Fruit fly (Drosophila melanogaster) whole organism, embryonic: ENCODE data around the gene Doc1.
A peak's percentile ranks its signal among the peaks of the same experiment; 100 is the strongest.

Experiments used
- Asciz ChIP-seq: fragments of 200-800 bp; sonication (Bioruptor generic); optimal IDR thresholded peaks from 2 replicates; lab custom pipeline; 2017; ENCODE audit warnings: missing biosample characterization, mild to moderate bottlenecking, missing genetic modification characterization, missing genetic modification reagents
- Atf3 ChIP-seq: fragments of 200-800 bp; sonication (Bioruptor generic); optimal IDR thresholded peaks from 3 replicates; lab custom pipeline; 2016; ENCODE audit warnings: missing biosample characterization, missing genetic modification characterization
- B-H2 ChIP-seq: fragments of 200-800 bp; sonication (Bioruptor generic); optimal IDR thresholded peaks from 2 replicates; lab custom pipeline; 2018; ENCODE audit warnings: missing biosample characterization, mild to moderate bottlenecking, missing genetic modification characterization
- BEAF-32 ChIP-seq: fragments of 200-800 bp; sonication (Bioruptor generic); optimal IDR thresholded peaks from 3 replicates; lab custom pipeline; 2017; ENCODE audit warnings: missing biosample characterization, missing genetic modification characterization, mild to moderate bottlenecking, moderate library complexity, missing genetic modification reagents
- Bdp1 ChIP-seq: fragments of 200-800 bp; sonication (Bioruptor generic); optimal IDR thresholded peaks from 3 replicates; lab custom pipeline; 2016; ENCODE audit warnings: missing biosample characterization, missing genetic modification characterization
- Bgb ChIP-seq: fragments of 200-800 bp; sonication (Bioruptor generic); IDR thresholded peaks from 2 replicates; pipeline ENCODE4 v1.3.6; 2022; ENCODE audit warnings: missing biosample characterization, missing genetic modification characterization; ENCODE audit not compliant: partially characterized antibody
- Bteb2 ChIP-seq: fragments of 200-800 bp; sonication (Bioruptor generic); optimal IDR thresholded peaks from 2 replicates; lab custom pipeline; 2016; ENCODE audit warnings: missing biosample characterization, missing genetic modification characterization
- C15 ChIP-seq: fragments of 200-800 bp; sonication (Bioruptor generic); IDR thresholded peaks from 3 replicates; pipeline ENCODE4 v1.3.6; 2022; ENCODE audit warnings: missing biosample characterization, missing genetic modification characterization
- CG10431 ChIP-seq: fragments of 200-800 bp; sonication (Bioruptor generic); optimal IDR thresholded peaks from 3 replicates; lab custom pipeline; 2018; ENCODE audit warnings: missing biosample characterization, mild to moderate bottlenecking, missing genetic modification characterization
- CG12659 ChIP-seq: fragments of 200-800 bp; sonication (Bioruptor generic); optimal IDR thresholded peaks from 3 replicates; lab custom pipeline; 2017; ENCODE audit warnings: mild to moderate bottlenecking, missing biosample characterization, missing genetic modification reagents, missing genetic modification characterization
- CG14667 ChIP-seq: fragments of 200-800 bp; sonication (Bioruptor generic); IDR thresholded peaks from 2 replicates; pipeline ENCODE4 v1.3.6; 2022; ENCODE audit warnings: missing biosample characterization, missing genetic modification characterization
- CG16815 ChIP-seq: fragments of 200-800 bp; sonication (Bioruptor generic); optimal IDR thresholded peaks from 3 replicates; lab custom pipeline; 2017; ENCODE audit warnings: missing biosample characterization, mild to moderate bottlenecking, missing genetic modification characterization
- CG17328 ChIP-seq: fragments of 200-800 bp; sonication (Bioruptor generic); IDR thresholded peaks from 2 replicates; pipeline ENCODE4 v1.3.6; 2022; ENCODE audit warnings: missing biosample characterization, missing genetic modification characterization
- CG2120 ChIP-seq: fragments of 200-800 bp; sonication (Bioruptor generic); optimal IDR thresholded peaks from 3 replicates; lab custom pipeline; 2016; ENCODE audit warnings: missing biosample characterization, missing genetic modification characterization
- CG3726 ChIP-seq: fragments of 200-800 bp; sonication (Bioruptor generic); IDR thresholded peaks from 3 replicates; pipeline ENCODE4, ENCODE4 v1.3.6; 2022; ENCODE audit warnings: missing biosample characterization, missing genetic modification characterization
- CG3847 ChIP-seq: fragments of 200-800 bp; sonication (Bioruptor generic); IDR thresholded peaks from 2 replicates; pipeline ENCODE4 v1.3.6; 2022; ENCODE audit warnings: missing biosample characterization, missing genetic modification characterization
- CG4328 ChIP-seq: fragments of 200-800 bp; sonication (Bioruptor generic); optimal IDR thresholded peaks from 3 replicates; lab custom pipeline; 2017; ENCODE audit warnings: missing biosample characterization, missing genetic modification reagents, missing genetic modification characterization
- CG43689 ChIP-seq: fragments of 200-800 bp; sonication (Bioruptor generic); IDR thresholded peaks from 2 replicates; pipeline ENCODE4 v1.3.6; 2022; ENCODE audit warnings: missing biosample characterization, missing genetic modification characterization
- CG6683 ChIP-seq: fragments of 200-800 bp; sonication (Bioruptor generic); optimal IDR thresholded peaks from 2 replicates; lab custom pipeline; 2017; ENCODE audit warnings: missing biosample characterization, mild to moderate bottlenecking, missing genetic modification characterization, missing genetic modification reagents
- CG6813 ChIP-seq: fragments of 200-800 bp; sonication (Bioruptor generic); optimal IDR thresholded peaks from 2 replicates; lab custom pipeline; 2017; ENCODE audit warnings: missing biosample characterization, missing genetic modification characterization, mild to moderate bottlenecking, moderate library complexity, missing genetic modification reagents
- CG7556 ChIP-seq: fragments of 200-800 bp; sonication (Bioruptor generic); optimal IDR thresholded peaks from 2 replicates; lab custom pipeline; 2017; ENCODE audit warnings: missing biosample characterization, mild to moderate bottlenecking, missing genetic modification characterization
- CG8290 ChIP-seq, 3 experiments: fragments of 200-800 bp; sonication (Bioruptor generic); optimal IDR thresholded peaks; 2 replicates each; lab custom pipeline; 2016 to 2019; ENCODE audit warnings: missing biosample characterization in 3 of 3, missing genetic modification characterization in 3 of 3, mild to moderate bottlenecking in 2 of 3, moderate library complexity in 1 of 3
- CG8765 ChIP-seq: fragments of 200-800 bp; sonication (Bioruptor generic); IDR thresholded peaks from 2 replicates; pipeline ENCODE4 v1.3.6; 2022; ENCODE audit warnings: missing biosample characterization, missing genetic modification characterization
- E2f1 ChIP-seq: fragments of 200-800 bp; sonication (Bioruptor generic); IDR thresholded peaks from 2 replicates; pipeline ENCODE4 v1.3.6; 2022; ENCODE audit warnings: missing biosample characterization, missing genetic modification characterization
- H15 ChIP-seq: fragments of 200-800 bp; sonication (Bioruptor generic); IDR thresholded peaks from 3 replicates; pipeline ENCODE4 v1.3.6; 2022; ENCODE audit warnings: missing biosample characterization, missing genetic modification characterization
- HHEX ChIP-seq: fragments of 200-800 bp; sonication (Bioruptor generic); optimal IDR thresholded peaks from 3 replicates; lab custom pipeline; 2017; ENCODE audit warnings: missing biosample characterization, mild to moderate bottlenecking, missing genetic modification characterization, missing genetic modification reagents
- HLH4C ChIP-seq: fragments of 200-800 bp; sonication (Bioruptor generic); IDR thresholded peaks from 3 replicates; pipeline ENCODE4 v1.3.6; 2022; ENCODE audit warnings: missing biosample characterization, missing genetic modification characterization; ENCODE audit not compliant: partially characterized antibody
- HLH54F ChIP-seq: fragments of 200-800 bp; sonication (Bioruptor generic); optimal IDR thresholded peaks from 3 replicates; lab custom pipeline; 2016; ENCODE audit warnings: missing biosample characterization, missing genetic modification characterization
- HmgD ChIP-seq: fragments of 200-800 bp; sonication (Bioruptor generic); optimal IDR thresholded peaks from 3 replicates; lab custom pipeline; 2016; ENCODE audit warnings: missing biosample characterization, missing genetic modification characterization
- Ravus ChIP-seq: fragments of 200-800 bp; sonication (Bioruptor generic); IDR thresholded peaks from 2 replicates; pipeline ENCODE4 v1.3.6; 2022; ENCODE audit warnings: missing biosample characterization, missing genetic modification characterization
- Side ChIP-seq: fragments of 200-800 bp; sonication (Bioruptor generic); optimal IDR thresholded peaks from 2 replicates; lab custom pipeline; 2016; ENCODE audit warnings: missing biosample characterization, missing genetic modification characterization
- Xbp1 ChIP-seq: fragments of 200-800 bp; sonication (Bioruptor generic); optimal IDR thresholded peaks from 3 replicates; lab custom pipeline; 2016; ENCODE audit warnings: missing biosample characterization, mild to moderate bottlenecking, missing genetic modification characterization
- ac ChIP-seq: fragments of 200-800 bp; sonication (Bioruptor generic); optimal IDR thresholded peaks from 3 replicates; lab custom pipeline; 2017; ENCODE audit warnings: missing biosample characterization, mild to moderate bottlenecking, missing genetic modification characterization
- cwo ChIP-seq: fragments of 200-800 bp; sonication (Bioruptor generic); optimal IDR thresholded peaks from 3 replicates; lab custom pipeline; 2017; ENCODE audit warnings: missing biosample characterization, missing genetic modification characterization, mild to moderate bottlenecking, moderate library complexity, missing genetic modification reagents
- dimm ChIP-seq: fragments of 200-800 bp; sonication (Bioruptor generic); IDR thresholded peaks from 2 replicates; pipeline ENCODE4 v1.3.6; 2022; ENCODE audit warnings: missing biosample characterization, missing genetic modification characterization
- klu ChIP-seq: fragments of 200-800 bp; sonication (Bioruptor generic); IDR thresholded peaks from 2 replicates; pipeline ENCODE4 v1.3.6; 2022; ENCODE audit warnings: missing biosample characterization, missing genetic modification characterization
- knrl ChIP-seq: fragments of 200-800 bp; sonication (Bioruptor generic); IDR thresholded peaks from 3 replicates; pipeline ENCODE4 v1.3.6; 2022; ENCODE audit warnings: missing biosample characterization, missing genetic modification characterization; ENCODE audit not compliant: partially characterized antibody
- lov ChIP-seq, 2 experiments: fragments of 200-800 bp in 1 of 2; fragments of >200 bp in 1 of 2; sonication (Bioruptor generic) in 1 of 2; IDR thresholded peaks in 1 of 2; optimal IDR thresholded peaks in 1 of 2; 2 replicates in 1 of 2; 3 replicates in 1 of 2; pipeline versions ENCODE4 v1.3.6 to Lab custom; 2017 to 2022; ENCODE audit warnings: missing biosample characterization in 1 of 2, missing genetic modification characterization in 1 of 2
- mam ChIP-seq: fragments of 200-800 bp; sonication (Bioruptor generic); optimal IDR thresholded peaks from 3 replicates; lab custom pipeline; 2016; ENCODE audit warnings: missing biosample characterization, missing genetic modification characterization
- nau ChIP-seq: fragments of 200-800 bp; sonication (Bioruptor generic); optimal IDR thresholded peaks from 3 replicates; lab custom pipeline; 2017; ENCODE audit warnings: missing biosample characterization, mild to moderate bottlenecking, missing genetic modification characterization, missing genetic modification reagents
- pan ChIP-seq, 4 experiments: fragments of >200 bp in 3 of 4; fragments of 200-800 bp in 1 of 4; sonication (Bioruptor generic) in 1 of 4; optimal IDR thresholded peaks in 3 of 4; IDR thresholded peaks in 1 of 4; 2 replicates each; pipeline versions ENCODE4 v1.3.6 to Lab custom; 2017 to 2022; ENCODE audit warnings: missing biosample characterization in 2 of 4, missing genetic modification characterization in 2 of 4, mixed read lengths in 1 of 4
- pb ChIP-seq: fragments of 200-800 bp; sonication (Bioruptor generic); optimal IDR thresholded peaks from 3 replicates; lab custom pipeline; 2016; ENCODE audit warnings: missing biosample characterization, missing genetic modification characterization
- pita ChIP-seq: fragments of 200-800 bp; sonication (Bioruptor generic); optimal IDR thresholded peaks from 2 replicates; lab custom pipeline; 2017; ENCODE audit warnings: missing biosample characterization, mild to moderate bottlenecking, missing genetic modification characterization
- pzg ChIP-seq: fragments of 200-800 bp; sonication (Bioruptor generic); optimal IDR thresholded peaks from 3 replicates; lab custom pipeline; 2018; ENCODE audit warnings: missing biosample characterization, mild to moderate bottlenecking, missing genetic modification characterization, moderate library complexity
- salm ChIP-seq: fragments of 200-800 bp; sonication (Bioruptor generic); optimal IDR thresholded peaks from 2 replicates; lab custom pipeline; 2018; ENCODE audit warnings: missing biosample characterization, mild to moderate bottlenecking, missing genetic modification characterization
- schlank ChIP-seq: fragments of 200-800 bp; sonication (Bioruptor generic); optimal IDR thresholded peaks from 2 replicates; lab custom pipeline; 2018; ENCODE audit warnings: missing biosample characterization, mild to moderate bottlenecking, missing genetic modification characterization
- sr ChIP-seq: fragments of 200-800 bp; sonication (Bioruptor generic); IDR thresholded peaks from 3 replicates; pipeline ENCODE4 v1.3.6; 2022; ENCODE audit warnings: missing biosample characterization, missing genetic modification characterization
- vvl ChIP-seq: fragments of 200-800 bp; sonication (Bioruptor generic); IDR thresholded peaks from 2 replicates; pipeline ENCODE4 v1.3.6; 2022; ENCODE audit warnings: missing biosample characterization, missing genetic modification characterization

Gene Doc1

DNA sequence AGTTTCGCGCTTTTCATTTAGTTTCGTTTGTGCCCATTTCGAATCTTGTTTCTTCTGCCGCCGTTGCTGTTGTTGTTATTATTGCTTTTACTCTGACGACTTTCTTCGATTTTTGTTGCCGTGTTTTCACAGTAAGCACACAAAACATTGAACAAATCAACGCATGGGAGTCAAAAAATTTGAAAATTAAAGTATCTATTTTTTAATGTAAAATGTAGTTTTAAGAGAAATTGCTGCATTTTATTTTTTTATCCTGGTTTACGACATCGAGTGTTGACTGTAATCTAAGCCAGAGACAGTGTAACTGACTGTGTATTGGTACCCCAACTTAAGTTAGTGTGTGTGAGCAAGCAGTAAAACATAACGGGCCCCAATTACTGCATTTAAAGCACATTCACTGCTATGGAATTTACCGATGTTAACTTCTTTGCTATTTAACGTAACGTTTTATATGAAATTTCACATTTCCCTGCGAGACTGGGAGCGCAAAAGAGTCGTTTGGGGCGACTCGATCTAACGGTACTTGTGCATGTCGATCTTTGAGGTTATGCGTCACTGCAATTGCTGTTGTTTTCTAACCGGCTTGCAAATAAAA, 44.9 kb upstream of the Doc1 start (continued):
- no peak for TF ChIP-seq sr (GFP tag; lab: Robert Waterston, UW)
- TF ChIP-seq dimm = peak; percentile 51; the same call in 1 of the 2 replicates
- TF ChIP-seq CG14667 (GFP tag; lab: Robert Waterston, UW) = peak; percentile 61
- no peak for TF ChIP-seq pzg (GFP tag; lab: Kevin White, UChicago)
- peak; percentile 82 for TF ChIP-seq CG17328 (GFP tag; lab: Robert Waterston, UW)
- TF ChIP-seq nau (GFP tag; lab: Kevin White, UChicago) = no peak
- peak; percentile 46 for TF ChIP-seq CG3847 (GFP tag; lab: Robert Waterston, UW)
- TF ChIP-seq pita = no peak
- no peak for TF ChIP-seq schlank
- TF ChIP-seq CG6683 (GFP tag; lab: Kevin White, UChicago) = no peak
- peak; percentile 26 for TF ChIP-seq CG12659
- TF ChIP-seq Asciz (GFP tag; lab: Kevin White, UChicago) = peak; percentile 61
- peak; percentile 72 for TF ChIP-seq CG2120 (GFP tag; lab: Kevin White, UChicago)
- TF ChIP-seq CG3726 (GFP tag; lab: Robert Waterston, UW) = 0 out of 3 replicates have a peak, but pooled peaks have one; percentile 43
- TF ChIP-seq mam (GFP tag; lab: Kevin White, UChicago) = peak; percentile 28
- no peak for TF ChIP-seq HLH4C (GFP tag; lab: Robert Waterston, UW)
- TF ChIP-seq pan (optimal IDR thresholded peaks at IDR 0.05; lab: Kevin White, UChicago) = no peak
- peak in 1 of 2 experiments; percentile 78 for TF ChIP-seq pan (GFP tag; optimal IDR thresholded peaks at IDR 0.05 in 1 of 2, IDR thresholded peaks at IDR 0.05 in 1 of 2)
- TF ChIP-seq Bdp1 (GFP tag; lab: Kevin White, UChicago) = no peak
- TF ChIP-seq HLH54F (GFP tag; lab: Kevin White, UChicago) = peak; percentile 60
- TF ChIP-seq salm (tag; lab: Kevin White, UChicago) = peak; percentile 34
- peak; percentile 66 for TF ChIP-seq E2f1 (GFP tag; lab: Robert Waterston, UW)
- no peak for TF ChIP-seq Bgb (GFP tag; lab: Robert Waterston, UW)
- TF ChIP-seq lov (optimal IDR thresholded peaks at IDR 0.05; lab: Kevin White, UChicago) = no peak
- TF ChIP-seq lov (GFP tag; IDR thresholded peaks at IDR 0.05; lab: Robert Waterston, UW) = peak; percentile 81
- peak; percentile 12 for TF ChIP-seq cwo (GFP tag; lab: Kevin White, UChicago)
- TF ChIP-seq klu (GFP tag; lab: Robert Waterston, UW) = peak; percentile 26; the same call in 1 of the 2 replicates
- TF ChIP-seq CG16815 (GFP tag; lab: Kevin White, UChicago) = peak; percentile 65
- no peak for TF ChIP-seq Atf3 (GFP tag; lab: Kevin White, UChicago)
- TF ChIP-seq HmgD (GFP tag; lab: Kevin White, UChicago) = no peak
- no peak for TF ChIP-seq B-H2 (GFP tag; lab: Kevin White, UChicago)
- TF ChIP-seq BEAF-32 = no peak
- no peak for TF ChIP-seq CG8290 (GFP tag; optimal IDR thresholded peaks at IDR 0.05; lab: Kevin White, UChicago)
- TF ChIP-seq CG8290 (tag; optimal IDR thresholded peaks at IDR 0.05; lab: Kevin White, UChicago) = no peak
- no peak for TF ChIP-seq ac (GFP tag; lab: Kevin White, UChicago)
- peak; percentile 70 for TF ChIP-seq Xbp1 (GFP tag; lab: Kevin White, UChicago)
- no peak for TF ChIP-seq Bteb2 (GFP tag; lab: Kevin White, UChicago)
- no peak for TF ChIP-seq CG43689 (GFP tag; lab: Robert Waterston, UW)
- no peak for TF ChIP-seq C15
- no peak for TF ChIP-seq CG6813
- no peak for TF ChIP-seq knrl (GFP tag; lab: Robert Waterston, UW)
- no peak for TF ChIP-seq CG4328 (GFP tag; lab: Kevin White, UChicago)
- TF ChIP-seq CG10431 (GFP tag; lab: Kevin White, UChicago) = no peak
- TF ChIP-seq vvl (GFP tag; lab: Robert Waterston, UW) = peak; percentile 84
- TF ChIP-seq Side (GFP tag; lab: Kevin White, UChicago) = peak; percentile 29
- no peak for TF ChIP-seq pb (GFP tag; lab: Kevin White, UChicago)
- peak; percentile 30 for TF ChIP-seq CG7556 (GFP tag; lab: Kevin White, UChicago)
- no peak; the same call in 1 of the 2 replicates for TF ChIP-seq Ravus
- peak; percentile 63; the same call in 1 of the 2 replicates for TF ChIP-seq CG8765
- peak; percentile 49 for TF ChIP-seq HHEX (GFP tag; lab: Kevin White, UChicago)
- TF ChIP-seq H15 = peak; percentile 68; the same call in 2 of the 3 replicates
